Fruit fly (Drosophila melanogaster): Measurements from ENCODE around the gene FMRFaR.

- TF ChIP-seq psq (optimal IDR thresholded peaks at IDR 0.05) (no peak), EcR (GFP tag; optimal IDR thresholded peaks at IDR 0.05) (peak in 1 of 2 experiments; percentile 57), usp (GFP tag; optimal IDR thresholded peaks at IDR 0.05) (no peak), CG8478 (optimal IDR thresholded peaks at IDR 0.05) (no peak), pan (optimal IDR thresholded peaks at IDR 0.05) (no peak)
These were observed 57.7 kb downstream of the FMRFaR start for dm6 chr3L:3058970-3059883.
